Worm (Caenorhabditis elegans) whole organism, L1 larva: ENCODE data around the gene ZK822.9.

Experiments used
- C04F5.9 ChIP-seq: sonication (generic microtip); optimal IDR thresholded peaks from 2 replicates; lab custom pipeline; 2016; ENCODE audit warnings: missing genetic modification characterization, missing compliant biosample characterization
- C16A3.4 ChIP-seq: fragments of 150-350 bp; optimal IDR thresholded peaks from 2 replicates; lab custom pipeline; 2014; ENCODE audit warnings: missing biosample characterization, missing genetic modification characterization
- aly-2 ChIP-seq: fragments of 150-350 bp; optimal IDR thresholded peaks from 2 replicates; lab custom pipeline; 2014; ENCODE audit warnings: missing biosample characterization, missing genetic modification characterization
- blmp-1 ChIP-seq: fragments of 150-350 bp; optimal IDR thresholded peaks from 2 replicates; lab custom pipeline; 2014; ENCODE audit warnings: missing biosample characterization, missing genetic modification characterization
- ceh-63 ChIP-seq: fragments of 200-800 bp; sonication (Bioruptor generic); optimal IDR thresholded peaks from 2 replicates; lab custom pipeline; 2018; ENCODE audit warnings: mild to moderate bottlenecking, missing genetic modification characterization, missing compliant biosample characterization
- ceh-8 ChIP-seq: fragments of 200-800 bp; sonication (Bioruptor generic); optimal IDR thresholded peaks from 2 replicates; lab custom pipeline; 2018; ENCODE audit warnings: mild to moderate bottlenecking, missing genetic modification characterization, moderate library complexity, missing compliant biosample characterization
- ceh-82 ChIP-seq, 3 experiments: fragments of 150-350 bp in 1 of 3; sonication (generic microtip) in 2 of 3; optimal IDR thresholded peaks; 2 replicates each; lab custom pipeline; 2014 to 2017; ENCODE audit warnings: missing biosample characterization in 3 of 3, missing genetic modification characterization in 3 of 3
- ceh-88 ChIP-seq: fragments of 200-800 bp; sonication (Bioruptor generic); IDR thresholded peaks from 2 replicates; pipeline ENCODE4 v1.3.6; 2022; ENCODE audit warnings: missing genetic modification characterization, missing compliant biosample characterization
- ceh-90 ChIP-seq: sonication (generic microtip); optimal IDR thresholded peaks from 2 replicates; lab custom pipeline; 2016; ENCODE audit warnings: missing genetic modification characterization, missing compliant biosample characterization
- efl-3 ChIP-seq: fragments of 200-800 bp; sonication (Bioruptor generic); optimal IDR thresholded peaks from 2 replicates; lab custom pipeline; 2018; ENCODE audit warnings: mild to moderate bottlenecking, missing genetic modification characterization, missing compliant biosample characterization
- egl-13 ChIP-seq: sonication (generic microtip); optimal IDR thresholded peaks from 2 replicates; lab custom pipeline; 2016; ENCODE audit warnings: missing genotype, missing genetic modification reagents, missing genetic modification characterization, missing compliant biosample characterization
- elt-3 ChIP-seq, 6 experiments: fragments of 150-350 bp in 1 of 6; sonication (generic microtip); optimal IDR thresholded peaks; 2 replicates each; lab custom pipeline; 2017 to 2018; ENCODE audit warnings: missing biosample characterization in 6 of 6, missing genetic modification characterization in 6 of 6, inconsistent platforms in 1 of 6
- ets-5 ChIP-seq: fragments of 200-800 bp; sonication (Bioruptor generic); IDR thresholded peaks from 2 replicates; pipeline ENCODE4 v1.3.6; 2022; ENCODE audit warnings: missing genetic modification characterization, missing compliant biosample characterization
- fos-1 ChIP-seq: fragments of 150-350 bp; optimal IDR thresholded peaks from 2 replicates; lab custom pipeline; 2014; ENCODE audit warnings: missing biosample characterization, missing genetic modification characterization
- hlh-17 ChIP-seq: fragments of 200-800 bp; sonication (Bioruptor generic); optimal IDR thresholded peaks from 2 replicates; lab custom pipeline; 2018; ENCODE audit warnings: missing genetic modification characterization, mild to moderate bottlenecking, missing compliant biosample characterization, moderate library complexity, borderline replicate concordance
- isw-1 ChIP-seq: fragments of 200-800 bp; sonication (Bioruptor generic); IDR thresholded peaks from 2 replicates; pipeline ENCODE4 v1.3.6; 2022; ENCODE audit warnings: missing genetic modification characterization, missing compliant biosample characterization
- lin-35 ChIP-seq, 2 experiments: fragments of 150-350 bp; optimal IDR thresholded peaks; 2 replicates each; lab custom pipeline; 2014; ENCODE audit warnings: missing biosample characterization in 2 of 2, missing genetic modification characterization in 2 of 2, missing genetic modification reagents in 2 of 2
- lin-39 ChIP-seq: fragments of 150-350 bp; optimal IDR thresholded peaks from 2 replicates; lab custom pipeline; 2014; ENCODE audit warnings: missing biosample characterization, missing genetic modification reagents, missing genetic modification characterization
- lsy-2 ChIP-seq, 2 experiments: fragments of 150-350 bp; optimal IDR thresholded peaks; 2 replicates each; lab custom pipeline; 2014; ENCODE audit warnings: missing biosample characterization in 2 of 2, missing genetic modification characterization in 2 of 2
- mdl-1 ChIP-seq, 2 experiments: fragments of 150-350 bp; optimal IDR thresholded peaks; 2 replicates each; lab custom pipeline; 2014 to 2017; ENCODE audit warnings: missing biosample characterization in 2 of 2, missing genetic modification characterization in 2 of 2, inconsistent platforms in 1 of 2
- mef-2 ChIP-seq: fragments of 150-350 bp; optimal IDR thresholded peaks from 2 replicates; lab custom pipeline; 2014; ENCODE audit warnings: missing biosample characterization, missing genetic modification characterization
- nhr-11 ChIP-seq: fragments of 150-350 bp; optimal IDR thresholded peaks from 2 replicates; lab custom pipeline; 2014; ENCODE audit warnings: missing biosample characterization, missing genetic modification characterization
- nhr-19 ChIP-seq: fragments of 200-800 bp; sonication (Bioruptor generic); conservative IDR thresholded peaks from 2 replicates; pipeline ENCODE4 v1.3.6; 2022; ENCODE audit warnings: missing genetic modification characterization, missing compliant biosample characterization
- nhr-20 ChIP-seq: sonication (generic microtip); optimal IDR thresholded peaks from 2 replicates; lab custom pipeline; 2016; ENCODE audit warnings: mild to moderate bottlenecking, missing genetic modification characterization, missing compliant biosample characterization
- nhr-47 ChIP-seq: sonication (generic microtip); optimal IDR thresholded peaks from 2 replicates; lab custom pipeline; 2016; ENCODE audit warnings: mild to moderate bottlenecking, missing genetic modification characterization, moderate library complexity, missing compliant biosample characterization
- nhr-71 ChIP-seq: sonication (generic microtip); optimal IDR thresholded peaks from 2 replicates; lab custom pipeline; 2016; ENCODE audit warnings: mild to moderate bottlenecking, missing genetic modification characterization, moderate library complexity, missing compliant biosample characterization
- nhr-76 ChIP-seq: sonication (generic microtip); optimal IDR thresholded peaks from 2 replicates; lab custom pipeline; 2017; ENCODE audit warnings: missing biosample characterization, missing genetic modification characterization
- nhr-77 ChIP-seq: fragments of 150-350 bp; optimal IDR thresholded peaks from 2 replicates; lab custom pipeline; 2014; ENCODE audit warnings: missing biosample characterization, missing genetic modification characterization
- nhr-85 ChIP-seq: sonication (generic microtip); peaks from one replicate; lab custom pipeline; 2016; ENCODE audit warnings: missing genetic modification characterization, inconsistent platforms, missing compliant biosample characterization
- nhr-90 ChIP-seq: sonication (generic microtip); optimal IDR thresholded peaks from 2 replicates; lab custom pipeline; 2016; ENCODE audit warnings: mild to moderate bottlenecking, missing genetic modification characterization, missing compliant biosample characterization; ENCODE audit not compliant: poor library complexity
- pag-3 ChIP-seq: sonication (generic microtip); optimal IDR thresholded peaks from 2 replicates; lab custom pipeline; 2017; ENCODE audit warnings: missing genetic modification characterization, mild to moderate bottlenecking, missing compliant biosample characterization, antibody characterized with exemption, borderline replicate concordance; ENCODE audit not compliant: insufficient read depth
- rnt-1 ChIP-seq: sonication (generic microtip); optimal IDR thresholded peaks from 2 replicates; lab custom pipeline; 2016; ENCODE audit warnings: mild to moderate bottlenecking, missing genetic modification characterization, moderate library complexity, missing compliant biosample characterization
- skn-1 ChIP-seq: fragments of 150-350 bp; optimal IDR thresholded peaks from 2 replicates; lab custom pipeline; 2014; ENCODE audit warnings: missing biosample characterization, missing genetic modification characterization
- snu-23 ChIP-seq: sonication (generic microtip); optimal IDR thresholded peaks from 2 replicates; lab custom pipeline; 2016; ENCODE audit warnings: missing genetic modification characterization, missing compliant biosample characterization
- sox-4 ChIP-seq: sonication (generic microtip); optimal IDR thresholded peaks from 2 replicates; lab custom pipeline; 2016; ENCODE audit warnings: missing genetic modification characterization, missing compliant biosample characterization
- sptf-1 ChIP-seq: fragments of 150-350 bp; optimal IDR thresholded peaks from 2 replicates; lab custom pipeline; 2014; ENCODE audit warnings: missing biosample characterization, missing genetic modification characterization
- sup-37 ChIP-seq: fragments of 200-800 bp; sonication (Bioruptor generic); optimal IDR thresholded peaks from 2 replicates; lab custom pipeline; 2018; ENCODE audit warnings: mild to moderate bottlenecking, missing genetic modification characterization, missing compliant biosample characterization
- swsn-7 ChIP-seq: sonication (generic microtip); optimal IDR thresholded peaks from 2 replicates; lab custom pipeline; 2016; ENCODE audit warnings: missing genetic modification characterization, missing compliant biosample characterization
- tbx-2 ChIP-seq: sonication (generic microtip); optimal IDR thresholded peaks from 2 replicates; lab custom pipeline; 2016; ENCODE audit warnings: missing genetic modification characterization, missing compliant biosample characterization
- tlp-1 ChIP-seq: fragments of 150-350 bp; optimal IDR thresholded peaks from 2 replicates; lab custom pipeline; 2014; ENCODE audit warnings: missing biosample characterization, missing genetic modification characterization
- unc-130 ChIP-seq: fragments of 150-350 bp; optimal IDR thresholded peaks from 2 replicates; lab custom pipeline; 2017; ENCODE audit warnings: missing biosample characterization, missing genetic modification characterization, inconsistent platforms
- vab-15 ChIP-seq: sonication (generic microtip); optimal IDR thresholded peaks from 2 replicates; lab custom pipeline; 2017; ENCODE audit warnings: missing genotype, mild to moderate bottlenecking, missing genetic modification characterization, missing compliant biosample characterization
- ztf-4 ChIP-seq: fragments of 150-350 bp; optimal IDR thresholded peaks from 2 replicates; lab custom pipeline; 2014; ENCODE audit warnings: missing biosample characterization, missing genetic modification characterization

Gene ZK822.9

DNA sequence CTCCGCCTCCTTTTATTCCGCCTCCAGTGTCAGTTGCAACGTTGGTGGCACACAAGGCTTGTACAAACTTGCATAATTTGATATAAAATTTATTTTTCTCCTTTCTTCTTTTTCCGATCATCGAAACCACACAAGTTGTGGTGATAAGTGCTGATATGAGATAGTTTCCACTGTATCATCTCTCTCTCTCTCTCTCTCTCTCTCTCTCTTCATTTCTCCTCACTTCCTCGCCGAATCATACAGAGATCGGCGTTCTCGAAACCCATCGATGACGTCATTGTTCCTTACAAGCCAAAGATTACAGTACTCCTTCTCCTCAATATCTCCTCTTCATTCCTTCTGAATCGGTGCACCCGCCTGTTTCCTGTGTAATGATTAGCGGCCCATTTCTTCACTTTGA is 16.4 kb upstream of the ZK822.9 start, which contains the start of gene nhr-43:
Gene nhr-43 (plus strand): TSS at position 233 of the 400 bp plus-strand sequence.
- TF ChIP-seq nhr-76 (tag; lab: Kevin White, UChicago) (no peak), nhr-85 (tag; lab: Kevin White, UChicago) (peak; percentile 72), skn-1 (tag; lab: Kevin White, UChicago) (no peak), lin-39 (tag; lab: Kevin White, UChicago) (no peak), aly-2 (tag; lab: Kevin White, UChicago) (no peak), nhr-71 (tag; lab: Kevin White, UChicago) (peak; percentile 48), nhr-47 (no peak), mef-2 (tag; lab: Kevin White, UChicago) (no peak), rnt-1 (no peak), elt-3 (tag; optimal IDR thresholded peaks at IDR 0.05; lab: Kevin White, UChicago) (peak in 2 of 6 experiments; percentile 8 to 30), snu-23 (no peak), egl-13 (tag; lab: Kevin White, UChicago) (no peak), blmp-1 (tag; lab: Kevin White, UChicago) (peak; percentile 62), mdl-1 (tag; optimal IDR thresholded peaks at IDR 0.05; lab: Kevin White, UChicago) (no peak), vab-15 (tag; lab: Kevin White, UChicago) (no peak), C16A3.4 (tag; lab: Kevin White, UChicago) (no peak), ceh-63 (GFP tag; lab: Kevin White, UChicago) (no peak), fos-1 (tag; lab: Kevin White, UChicago) (no peak), nhr-11 (tag; lab: Kevin White, UChicago) (no peak), nhr-20 (tag; lab: Kevin White, UChicago) (peak; percentile 28), efl-3 (GFP tag; lab: Kevin White, UChicago) (no peak), ztf-4 (tag; lab: Kevin White, UChicago) (no peak), pag-3 (tag; lab: Kevin White, UChicago) (no peak), ceh-90 (no peak), ceh-8 (GFP tag; lab: Kevin White, UChicago) (no peak), unc-130 (no peak), tlp-1 (tag; lab: Kevin White, UChicago) (no peak), swsn-7 (tag; lab: Kevin White, UChicago) (no peak), sup-37 (GFP tag; lab: Kevin White, UChicago) (no peak), isw-1 (GFP tag; lab: Robert Waterston, UW) (no peak)

DNA sequence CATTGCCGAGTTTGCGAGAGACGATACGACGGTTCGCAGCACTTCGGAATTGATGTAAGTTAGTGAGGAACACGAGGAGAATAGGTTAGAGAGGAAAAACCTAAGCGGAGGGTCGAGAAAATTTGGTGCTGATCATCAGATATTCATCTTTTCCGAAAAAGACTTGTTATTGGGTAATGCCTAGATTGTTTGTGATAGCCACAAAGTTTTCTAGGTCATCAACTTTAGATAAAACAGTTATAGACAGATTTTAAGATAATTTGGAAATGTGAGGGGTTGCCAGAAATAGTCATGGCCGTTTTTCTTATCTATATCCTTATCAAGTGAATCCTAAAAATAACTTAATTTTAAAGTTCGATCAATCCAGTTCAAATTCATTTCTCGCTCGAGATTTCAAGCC is 15.3 kb upstream of the ZK822.9 start:
- no peak for TF ChIP-seq ztf-4 (tag; lab: Kevin White, UChicago)
- no peak for TF ChIP-seq lsy-2 (tag; optimal IDR thresholded peaks at IDR 0.05; lab: Kevin White, UChicago)
- peak; percentile 14 for TF ChIP-seq nhr-85 (tag; lab: Kevin White, UChicago)
- TF ChIP-seq lin-39 (tag; lab: Kevin White, UChicago) = no peak

DNA sequence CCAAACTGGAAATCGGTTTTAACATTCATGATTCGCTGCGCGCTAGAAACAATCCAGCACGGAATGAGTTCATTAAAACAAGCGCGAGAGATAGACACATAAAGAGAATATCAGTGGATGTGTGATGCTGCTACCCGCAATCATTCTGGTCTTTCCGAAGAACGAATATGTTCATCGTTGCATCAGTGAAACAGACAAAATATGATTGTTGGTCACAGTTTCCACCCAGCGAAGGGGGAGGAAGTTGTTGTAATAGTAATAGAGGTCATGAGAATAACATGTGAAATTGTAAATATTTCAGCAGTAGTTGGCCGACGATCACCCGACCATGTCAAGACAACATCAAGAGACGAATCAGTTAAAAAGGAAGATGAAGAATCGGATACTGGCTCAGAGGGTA is 14.5 kb upstream of the ZK822.9 start:
- TF ChIP-seq nhr-20 (tag; lab: Kevin White, UChicago) = peak; percentile 37
- peak; percentile 6 for TF ChIP-seq nhr-85 (tag; lab: Kevin White, UChicago)
- no peak for TF ChIP-seq sptf-1 (tag; lab: Kevin White, UChicago)
- TF ChIP-seq ets-5 (GFP tag; lab: Robert Waterston, UW) = no peak
- no peak for TF ChIP-seq nhr-11 (tag; lab: Kevin White, UChicago)
- no peak for TF ChIP-seq nhr-90 (tag; lab: Kevin White, UChicago)
- TF ChIP-seq nhr-77 (tag; lab: Kevin White, UChicago) = no peak
- no peak for TF ChIP-seq nhr-76 (tag; lab: Kevin White, UChicago)
- peak; percentile 22 for TF ChIP-seq snu-23
- no peak for TF ChIP-seq hlh-17 (GFP tag; lab: Kevin White, UChicago)
- TF ChIP-seq ceh-88 (GFP tag; lab: Robert Waterston, UW) = no peak
- no peak for TF ChIP-seq tlp-1 (tag; lab: Kevin White, UChicago)
- peak in 1 of 2 experiments; percentile 32 for TF ChIP-seq lin-35 (GFP tag; optimal IDR thresholded peaks at IDR 0.05; lab: Kevin White, UChicago)
- TF ChIP-seq nhr-71 (tag; lab: Kevin White, UChicago) = peak; percentile 29
- TF ChIP-seq nhr-19 (GFP tag; lab: Robert Waterston, UW) = 0 out of 2 replicates have a peak, but pooled peaks have one; percentile 6
- peak; percentile 26 for TF ChIP-seq tbx-2 (tag; lab: Kevin White, UChicago)
- TF ChIP-seq blmp-1 (tag; lab: Kevin White, UChicago) = peak; percentile 32
- TF ChIP-seq ceh-82 (tag; optimal IDR thresholded peaks at IDR 0.05; lab: Kevin White, UChicago) = no peak
- TF ChIP-seq elt-3 (tag; optimal IDR thresholded peaks at IDR 0.05; lab: Kevin White, UChicago) = peak in 1 of 6 experiments; percentile 26
- no peak for TF ChIP-seq sox-4 (tag; lab: Kevin White, UChicago)
- no peak for TF ChIP-seq C04F5.9 (tag; lab: Kevin White, UChicago)
- no peak for TF ChIP-seq mdl-1 (tag; optimal IDR thresholded peaks at IDR 0.05; lab: Kevin White, UChicago)
- TF ChIP-seq, all 84 proteins: peak for 9
